Worm (Caenorhabditis elegans): ENCODE measurements around the gene Y116A8C.465.

Gene Y116A8C.465

DNA sequence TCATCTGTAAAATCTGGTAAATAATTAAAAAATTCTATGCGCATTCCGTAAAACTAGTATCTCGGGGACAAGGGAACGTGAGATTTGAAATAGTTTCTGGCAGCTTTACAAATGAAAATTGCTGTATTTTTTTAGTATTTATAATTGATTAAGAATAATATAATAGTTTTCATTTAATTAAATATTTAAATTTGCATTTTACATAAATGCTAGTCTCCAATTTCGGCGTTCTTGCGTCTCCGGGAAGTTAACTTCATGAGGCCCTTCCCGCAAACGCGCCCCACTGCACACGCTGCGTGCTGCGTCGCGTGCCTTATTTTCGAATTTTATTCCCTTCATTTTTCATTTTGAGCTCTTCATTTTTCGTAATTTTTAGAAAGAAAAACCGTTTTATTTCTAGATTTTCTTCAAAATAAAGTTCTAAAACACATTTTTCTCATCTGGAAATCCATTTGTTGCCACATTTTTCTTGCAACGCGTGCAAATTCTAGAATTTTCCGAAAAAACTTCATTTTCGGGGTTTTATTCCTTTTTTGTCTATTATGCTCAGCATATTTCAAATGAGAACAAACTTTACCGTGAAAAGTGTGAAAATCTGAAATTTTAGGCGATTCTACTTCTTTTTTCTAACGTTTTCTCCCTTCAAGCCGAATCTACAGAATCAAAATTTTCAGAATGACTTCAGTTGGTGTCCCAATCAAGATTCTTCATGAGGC lies 22.5 kb downstream of the Y116A8C.465 start, which contains the start of the genes snx-13 and snr-1:
Gene snx-13, minus strand, starts transcription at position 55 of the 716 bp plus-strand sequence.
Gene snr-1, plus strand, starts transcription at position 666 of the 716 bp plus-strand sequence.
- TF ChIP-seq flt-1 (GFP tag; IDR thresholded peaks at IDR 0.05) = 0 out of 2 replicates have a peak, but pooled peaks have one; percentile 49
- peak; percentile 88 for TF ChIP-seq pes-1 (GFP tag; IDR thresholded peaks at IDR 0.05)
- TF ChIP-seq ceh-13 (GFP tag; optimal IDR thresholded peaks at IDR 0.05) = peak; percentile 88
- peak; percentile 79 for TF ChIP-seq sea-1 (GFP tag; conservative IDR thresholded peaks at IDR 0.05)
- TF ChIP-seq tra-4 (tag; optimal IDR thresholded peaks at IDR 0.05) = peak; percentile 63
- peak; percentile 71 for TF ChIP-seq tbx-37 (GFP tag; conservative IDR thresholded peaks at IDR 0.05)
- no peak for TF ChIP-seq ama-1 (optimal IDR thresholded peaks at IDR 0.05)
- TF ChIP-seq ets-7 (tag; optimal IDR thresholded peaks at IDR 0.05) = peak; percentile 16
- TF ChIP-seq hnd-1 (tag; optimal IDR thresholded peaks at IDR 0.05) = peak; percentile 73
- peak; percentile 86 for TF ChIP-seq B0310.2 (tag; optimal IDR thresholded peaks at IDR 0.05)
- TF ChIP-seq F13C5.2 (tag; optimal IDR thresholded peaks at IDR 0.05) = peak; percentile 84
- peak; percentile 75 for TF ChIP-seq tbx-11 (GFP tag; IDR thresholded peaks at IDR 0.05)
- TF ChIP-seq hmg-4 (GFP tag; optimal IDR thresholded peaks at IDR 0.05) = peak; percentile 87
- TF ChIP-seq scrt-1 (GFP tag; IDR thresholded peaks at IDR 0.05) = peak; percentile 72
- TF ChIP-seq ceh-36 (tag; optimal IDR thresholded peaks at IDR 0.05) = peak; percentile 61
- TF ChIP-seq aly-1 (tag; optimal IDR thresholded peaks at IDR 0.05) = no peak
- TF ChIP-seq hmbx-1 (tag; optimal IDR thresholded peaks at IDR 0.05) = peak; percentile 90

DNA sequence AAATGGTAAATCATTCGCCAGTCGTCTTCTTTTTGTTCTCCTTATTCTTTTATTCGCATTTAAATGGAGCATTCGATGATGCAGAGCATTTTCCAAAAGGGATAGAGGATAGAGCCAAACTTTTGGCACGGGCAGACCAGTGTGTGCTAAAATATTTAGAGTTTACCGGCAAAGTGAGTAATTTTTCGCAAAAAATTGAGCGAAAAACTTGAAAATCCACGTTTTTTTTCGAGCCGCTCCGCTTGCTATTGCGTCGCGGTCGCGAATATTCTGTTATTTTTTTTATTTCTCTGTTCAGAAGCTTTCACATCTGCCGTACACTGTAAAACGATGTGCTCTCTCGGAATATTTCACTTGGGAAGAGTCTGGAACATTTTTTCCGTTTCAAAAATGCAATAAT lies 23.8 kb downstream of the Y116A8C.465 start, which contains the start of gene Y116A8C.43:
Gene Y116A8C.43, plus strand, starts transcription at position 3 of the 400 bp plus-strand sequence.
- no peak for TF ChIP-seq ceh-36 (tag; optimal IDR thresholded peaks at IDR 0.05)
- TF ChIP-seq ama-1 (optimal IDR thresholded peaks at IDR 0.05) = peak; percentile 64
- no peak for TF ChIP-seq tbx-11 (GFP tag; IDR thresholded peaks at IDR 0.05)

DNA sequence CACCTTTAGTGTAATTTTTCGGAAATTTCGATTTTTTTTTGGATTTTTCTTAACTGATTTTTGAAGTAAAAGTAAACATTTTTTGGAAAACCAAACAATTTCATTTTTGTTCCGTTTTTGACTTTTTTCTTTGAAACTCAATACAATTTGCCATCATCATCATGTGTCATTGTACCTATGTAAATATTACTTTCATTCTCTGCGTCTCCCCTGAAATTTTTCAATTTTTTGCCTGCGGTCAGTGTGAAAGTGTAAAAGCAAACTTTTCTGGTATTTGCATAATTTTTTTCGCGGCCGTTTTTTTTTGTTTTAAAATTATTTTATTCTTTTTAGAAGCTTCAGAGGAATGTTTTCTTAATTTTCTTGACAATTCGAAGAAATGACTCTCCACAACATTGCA lies 28.7 kb downstream of the Y116A8C.465 start, which contains the start of gene Y116A8C.29:
Gene Y116A8C.29, plus strand, starts transcription at position 328 of the 400 bp plus-strand sequence.
- TF ChIP-seq hmbx-1 (tag; optimal IDR thresholded peaks at IDR 0.05) (no peak), B0310.2 (tag; optimal IDR thresholded peaks at IDR 0.05) (no peak), F13C5.2 (tag; optimal IDR thresholded peaks at IDR 0.05) (no peak), ama-1 (optimal IDR thresholded peaks at IDR 0.05) (no peak), tbx-37 (GFP tag; conservative IDR thresholded peaks at IDR 0.05) (no peak), ceh-13 (GFP tag; optimal IDR thresholded peaks at IDR 0.05) (no peak)

DNA sequence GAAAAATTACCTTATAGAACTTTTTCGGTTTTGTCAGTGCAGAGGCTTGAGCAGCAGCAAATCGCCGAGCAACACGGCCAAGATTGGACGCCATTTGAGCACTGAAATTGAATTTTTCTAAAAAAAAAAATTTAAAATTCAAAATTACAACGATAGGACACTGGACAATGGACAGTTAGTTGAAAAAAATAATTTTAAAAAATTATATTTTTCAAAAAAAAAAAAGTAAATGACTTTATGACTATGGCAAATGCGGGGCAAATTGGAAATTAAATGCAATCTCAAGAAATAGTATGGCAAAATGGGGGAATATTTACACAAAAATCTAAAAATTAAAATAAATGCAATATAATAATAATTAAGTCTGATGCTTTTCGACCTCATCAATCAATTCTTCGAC lies 31.1 kb downstream of the Y116A8C.465 start, which contains the start of gene Y116A8C.27:
Gene Y116A8C.27, minus strand, starts transcription at position 101 of the 400 bp plus-strand sequence.
- TF ChIP-seq ama-1 (optimal IDR thresholded peaks at IDR 0.05) = no peak
- no peak for TF ChIP-seq tbx-11 (GFP tag; IDR thresholded peaks at IDR 0.05)
- no peak for TF ChIP-seq tbx-37 (GFP tag; conservative IDR thresholded peaks at IDR 0.05)
- TF ChIP-seq aly-1 (tag; optimal IDR thresholded peaks at IDR 0.05) = no peak
- TF ChIP-seq B0310.2 (tag; optimal IDR thresholded peaks at IDR 0.05) = no peak
- TF ChIP-seq sea-1 (GFP tag; conservative IDR thresholded peaks at IDR 0.05) = no peak
- TF ChIP-seq tra-4 (tag; optimal IDR thresholded peaks at IDR 0.05) = no peak
- TF ChIP-seq ceh-36 (tag; optimal IDR thresholded peaks at IDR 0.05) = no peak
- no peak for TF ChIP-seq flt-1 (GFP tag; IDR thresholded peaks at IDR 0.05)
- TF ChIP-seq hmbx-1 (tag; optimal IDR thresholded peaks at IDR 0.05) = no peak
- no peak for TF ChIP-seq pes-1 (GFP tag; IDR thresholded peaks at IDR 0.05)
- TF ChIP-seq ceh-13 (GFP tag; optimal IDR thresholded peaks at IDR 0.05) = no peak
- no peak for TF ChIP-seq ets-7 (tag; optimal IDR thresholded peaks at IDR 0.05)
- TF ChIP-seq hnd-1 (tag; optimal IDR thresholded peaks at IDR 0.05) = no peak
- no peak for TF ChIP-seq hmg-4 (GFP tag; optimal IDR thresholded peaks at IDR 0.05)
- TF ChIP-seq scrt-1 (GFP tag; IDR thresholded peaks at IDR 0.05) = no peak
- no peak for TF ChIP-seq F13C5.2 (tag; optimal IDR thresholded peaks at IDR 0.05)

DNA sequence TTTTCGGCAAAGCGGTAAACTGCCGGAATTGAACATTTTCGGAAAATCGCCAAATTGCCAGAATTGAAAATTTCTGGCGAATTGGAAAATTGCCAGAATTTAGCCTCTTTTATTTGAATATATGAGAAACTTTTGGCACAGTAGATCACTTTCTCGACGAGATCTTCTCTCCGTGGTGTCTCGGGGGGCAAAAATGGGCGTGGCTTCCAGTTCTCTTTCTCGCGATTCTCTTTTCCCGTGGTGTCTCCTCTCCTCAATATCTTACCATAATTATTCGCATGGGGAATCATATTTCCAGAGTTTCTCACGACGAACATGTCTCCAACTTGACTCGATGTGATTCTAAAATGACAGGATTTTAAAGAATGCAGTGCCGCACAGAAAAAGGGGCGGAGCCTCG lies 34.1 kb downstream of the Y116A8C.465 start:
- TF ChIP-seq ets-7 (tag; optimal IDR thresholded peaks at IDR 0.05) (no peak), hmg-4 (GFP tag; optimal IDR thresholded peaks at IDR 0.05) (no peak), ama-1 (optimal IDR thresholded peaks at IDR 0.05) (no peak), sea-1 (GFP tag; conservative IDR thresholded peaks at IDR 0.05) (no peak), ceh-36 (tag; optimal IDR thresholded peaks at IDR 0.05) (no peak), F13C5.2 (tag; optimal IDR thresholded peaks at IDR 0.05) (no peak), tbx-11 (GFP tag; IDR thresholded peaks at IDR 0.05) (no peak), hnd-1 (tag; optimal IDR thresholded peaks at IDR 0.05) (no peak), tra-4 (tag; optimal IDR thresholded peaks at IDR 0.05) (no peak), B0310.2 (tag; optimal IDR thresholded peaks at IDR 0.05) (no peak), pes-1 (GFP tag; IDR thresholded peaks at IDR 0.05) (0 out of 2 replicates have a peak, but pooled peaks have one; percentile 51), hmbx-1 (tag; optimal IDR thresholded peaks at IDR 0.05) (no peak), scrt-1 (GFP tag; IDR thresholded peaks at IDR 0.05) (no peak), tbx-37 (GFP tag; conservative IDR thresholded peaks at IDR 0.05) (no peak), flt-1 (GFP tag; IDR thresholded peaks at IDR 0.05) (no peak), ceh-13 (GFP tag; optimal IDR thresholded peaks at IDR 0.05) (peak; percentile 19), aly-1 (tag; optimal IDR thresholded peaks at IDR 0.05) (no peak)

DNA sequence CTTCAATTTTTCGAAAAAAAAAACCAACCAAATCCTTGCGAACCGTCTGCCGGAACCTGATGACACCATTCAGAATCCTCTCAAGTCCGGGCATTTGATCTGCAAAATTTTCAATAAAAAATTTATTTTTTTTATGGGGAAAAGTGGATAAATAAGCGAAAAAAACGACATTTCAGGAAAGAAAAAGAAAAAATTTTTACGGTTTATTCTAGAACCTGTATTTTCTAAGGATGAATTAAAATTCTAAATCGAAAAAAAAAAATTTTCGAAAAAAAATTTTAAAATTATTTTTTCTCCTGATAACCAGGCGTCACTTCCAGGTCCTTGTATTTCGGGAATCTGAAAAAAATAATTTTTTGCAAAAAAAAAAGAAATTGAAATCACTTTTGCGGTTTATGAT lies 35.1 kb downstream of the Y116A8C.465 start, which contains the start of gene bca-2:
Gene bca-2, minus strand, starts transcription at position 101 of the 400 bp plus-strand sequence.
- TF ChIP-seq sea-1 (GFP tag; conservative IDR thresholded peaks at IDR 0.05) (no peak), hnd-1 (tag; optimal IDR thresholded peaks at IDR 0.05) (no peak), aly-1 (tag; optimal IDR thresholded peaks at IDR 0.05) (no peak), ets-7 (tag; optimal IDR thresholded peaks at IDR 0.05) (no peak), B0310.2 (tag; optimal IDR thresholded peaks at IDR 0.05) (no peak), hmbx-1 (tag; optimal IDR thresholded peaks at IDR 0.05) (no peak)
